Worm (Caenorhabditis elegans): Measurements from ENCODE around the gene ZC443.1.

DNA sequence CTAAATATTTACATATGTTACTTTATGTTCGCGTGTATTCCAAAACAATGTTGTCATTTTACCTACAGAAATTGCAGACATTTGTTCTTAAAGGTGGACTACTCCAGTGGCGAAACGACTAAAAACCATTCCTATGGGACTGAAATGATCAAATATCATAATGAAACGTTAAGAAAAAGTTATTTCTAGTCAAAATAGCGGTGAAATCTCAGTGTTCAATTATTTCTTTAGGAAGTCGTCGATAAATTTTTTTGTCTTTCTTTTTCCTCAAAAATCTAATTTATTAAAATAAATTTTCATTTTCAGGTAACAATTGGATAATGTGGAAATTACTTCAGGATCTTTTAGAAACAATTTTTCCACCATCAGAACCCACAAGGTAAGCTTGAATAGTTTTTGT lies 25.5 kb upstream of the ZC443.1 start, which contains the start of gene C44H9.4:
- TF ChIP-seq lin-39 (tag; optimal IDR thresholded peaks at IDR 0.05) (no peak), nhr-6 (tag; optimal IDR thresholded peaks at IDR 0.05) (no peak), nhr-21 (tag; optimal IDR thresholded peaks at IDR 0.05) (no peak), unc-55 (GFP tag; optimal IDR thresholded peaks at IDR 0.05) (no peak), mbf-1 (tag; optimal IDR thresholded peaks at IDR 0.05) (no peak), lsy-2 (tag; optimal IDR thresholded peaks at IDR 0.05) (no peak), mdl-1 (tag; optimal IDR thresholded peaks at IDR 0.05) (no peak), ztf-11 (tag; optimal IDR thresholded peaks at IDR 0.05) (no peak), nhr-12 (tag; optimal IDR thresholded peaks at IDR 0.05) (no peak)
